Worm (Caenorhabditis elegans) whole organism, L1 larva: ENCODE measurements around the gene cah-4.

Experiments used
- C34B4.2 ChIP-seq: sonication (generic microtip); optimal IDR thresholded peaks from 2 replicates; lab custom pipeline; 2017; ENCODE audit warnings: mild to moderate bottlenecking, missing genetic modification characterization, missing compliant biosample characterization
- F16B12.6 ChIP-seq: fragments of 150-350 bp; optimal IDR thresholded peaks from 2 replicates; lab custom pipeline; 2014; ENCODE audit warnings: missing biosample characterization, missing genetic modification characterization
- Y116A8C.19 ChIP-seq: sonication (generic microtip); optimal IDR thresholded peaks from 2 replicates; lab custom pipeline; 2016; ENCODE audit warnings: missing compliant biosample characterization, missing genetic modification characterization, borderline replicate concordance
- aha-1 ChIP-seq: fragments of 150-350 bp; optimal IDR thresholded peaks from 2 replicates; lab custom pipeline; 2014; ENCODE audit warnings: missing biosample characterization, missing genetic modification characterization
- aly-2 ChIP-seq: fragments of 150-350 bp; optimal IDR thresholded peaks from 2 replicates; lab custom pipeline; 2014; ENCODE audit warnings: missing biosample characterization, missing genetic modification characterization
- ama-1 ChIP-seq: fragments of 150-350 bp; optimal IDR thresholded peaks from 2 replicates; lab custom pipeline; 2014
- blmp-1 ChIP-seq: fragments of 150-350 bp; optimal IDR thresholded peaks from 2 replicates; lab custom pipeline; 2014; ENCODE audit warnings: missing biosample characterization, missing genetic modification characterization
- ceh-63 ChIP-seq: fragments of 200-800 bp; sonication (Bioruptor generic); optimal IDR thresholded peaks from 2 replicates; lab custom pipeline; 2018; ENCODE audit warnings: mild to moderate bottlenecking, missing genetic modification characterization, missing compliant biosample characterization
- ceh-8 ChIP-seq: fragments of 200-800 bp; sonication (Bioruptor generic); optimal IDR thresholded peaks from 2 replicates; lab custom pipeline; 2018; ENCODE audit warnings: mild to moderate bottlenecking, missing genetic modification characterization, moderate library complexity, missing compliant biosample characterization
- ceh-88 ChIP-seq: fragments of 200-800 bp; sonication (Bioruptor generic); IDR thresholded peaks from 2 replicates; pipeline ENCODE4 v1.3.6; 2022; ENCODE audit warnings: missing genetic modification characterization, missing compliant biosample characterization
- efl-1 ChIP-seq, 4 experiments: fragments of 150-350 bp; optimal IDR thresholded peaks in 3 of 4; peaks in 1 of 4; 1 replicate in 1 of 4; 2 replicates in 3 of 4; lab custom pipeline; 2014; ENCODE audit warnings: missing biosample characterization in 2 of 4, missing genetic modification characterization in 2 of 4, missing genetic modification reagents in 2 of 4
- elt-2 ChIP-seq: sonication (generic microtip); optimal IDR thresholded peaks from 2 replicates; lab custom pipeline; 2016; ENCODE audit warnings: missing genetic modification characterization, mild to moderate bottlenecking, inconsistent platforms, missing compliant biosample characterization, missing genetic modification reagents
- elt-3 ChIP-seq, 6 experiments: fragments of 150-350 bp in 1 of 6; sonication (generic microtip); optimal IDR thresholded peaks; 2 replicates each; lab custom pipeline; 2017 to 2018; ENCODE audit warnings: missing biosample characterization in 6 of 6, missing genetic modification characterization in 6 of 6, inconsistent platforms in 1 of 6
- ets-5 ChIP-seq: fragments of 200-800 bp; sonication (Bioruptor generic); IDR thresholded peaks from 2 replicates; pipeline ENCODE4 v1.3.6; 2022; ENCODE audit warnings: missing genetic modification characterization, missing compliant biosample characterization
- fos-1 ChIP-seq: fragments of 150-350 bp; optimal IDR thresholded peaks from 2 replicates; lab custom pipeline; 2014; ENCODE audit warnings: missing biosample characterization, missing genetic modification characterization
- hlh-4 ChIP-seq: sonication (generic microtip); optimal IDR thresholded peaks from 2 replicates; lab custom pipeline; 2016; ENCODE audit warnings: mild to moderate bottlenecking, missing genetic modification characterization, missing compliant biosample characterization
- irx-1 ChIP-seq: sonication (generic microtip); optimal IDR thresholded peaks from 2 replicates; lab custom pipeline; 2016; ENCODE audit warnings: missing genetic modification characterization, missing compliant biosample characterization
- isw-1 ChIP-seq: fragments of 200-800 bp; sonication (Bioruptor generic); IDR thresholded peaks from 2 replicates; pipeline ENCODE4 v1.3.6; 2022; ENCODE audit warnings: missing genetic modification characterization, missing compliant biosample characterization
- jun-1 ChIP-seq: fragments of 150-350 bp; optimal IDR thresholded peaks from 2 replicates; lab custom pipeline; 2014; ENCODE audit warnings: missing biosample characterization, missing genetic modification reagents, missing genetic modification characterization
- lin-13 ChIP-seq: fragments of 150-350 bp; optimal IDR thresholded peaks from 2 replicates; lab custom pipeline; 2014; ENCODE audit warnings: missing biosample characterization, missing genetic modification reagents, missing genetic modification characterization
- lin-14 ChIP-seq: fragments of 200-800 bp; sonication (Bioruptor generic); optimal IDR thresholded peaks from 2 replicates; lab custom pipeline; 2018; ENCODE audit warnings: mild to moderate bottlenecking, missing genetic modification characterization, moderate library complexity, missing compliant biosample characterization
- lin-15B ChIP-seq: fragments of 150-350 bp; sonication (generic microtip); optimal IDR thresholded peaks from 3 replicates; lab custom pipeline; 2014; ENCODE audit warnings: missing biosample characterization, missing genetic modification characterization
- lir-3 ChIP-seq: sonication (generic microtip); optimal IDR thresholded peaks from 2 replicates; lab custom pipeline; 2016; ENCODE audit warnings: mild to moderate bottlenecking, missing genetic modification characterization, moderate library complexity, missing compliant biosample characterization; ENCODE audit not compliant: poor library complexity
- lsy-2 ChIP-seq, 2 experiments: fragments of 150-350 bp; optimal IDR thresholded peaks; 2 replicates each; lab custom pipeline; 2014; ENCODE audit warnings: missing biosample characterization in 2 of 2, missing genetic modification characterization in 2 of 2
- mab-9 ChIP-seq: fragments of 200-800 bp; sonication (Bioruptor generic); IDR thresholded peaks from 2 replicates; pipeline ENCODE4 v1.3.6; 2022; ENCODE audit warnings: missing genetic modification reagents, missing genetic modification characterization, missing compliant biosample characterization
- mdl-1 ChIP-seq, 2 experiments: fragments of 150-350 bp; optimal IDR thresholded peaks; 2 replicates each; lab custom pipeline; 2014 to 2017; ENCODE audit warnings: missing biosample characterization in 2 of 2, missing genetic modification characterization in 2 of 2, inconsistent platforms in 1 of 2
- mep-1 ChIP-seq: fragments of 150-350 bp; optimal IDR thresholded peaks from 2 replicates; lab custom pipeline; 2014; ENCODE audit warnings: missing biosample characterization, missing genetic modification characterization
- nhr-11 ChIP-seq: fragments of 150-350 bp; optimal IDR thresholded peaks from 2 replicates; lab custom pipeline; 2014; ENCODE audit warnings: missing biosample characterization, missing genetic modification characterization
- nhr-12 ChIP-seq: sonication (generic microtip); optimal IDR thresholded peaks from 2 replicates; lab custom pipeline; 2017; ENCODE audit warnings: missing biosample characterization, missing genetic modification characterization
- nhr-71 ChIP-seq: sonication (generic microtip); optimal IDR thresholded peaks from 2 replicates; lab custom pipeline; 2016; ENCODE audit warnings: mild to moderate bottlenecking, missing genetic modification characterization, moderate library complexity, missing compliant biosample characterization
- nhr-84 ChIP-seq: sonication (generic microtip); optimal IDR thresholded peaks from 2 replicates; lab custom pipeline; 2017; ENCODE audit warnings: missing biosample characterization, missing genetic modification characterization
- pag-3 ChIP-seq: sonication (generic microtip); optimal IDR thresholded peaks from 2 replicates; lab custom pipeline; 2017; ENCODE audit warnings: missing genetic modification characterization, mild to moderate bottlenecking, missing compliant biosample characterization, antibody characterized with exemption, borderline replicate concordance; ENCODE audit not compliant: insufficient read depth
- pax-3 ChIP-seq: fragments of 200-800 bp; sonication (Bioruptor generic); optimal IDR thresholded peaks from 2 replicates; lab custom pipeline; 2018; ENCODE audit warnings: mild to moderate bottlenecking, missing genetic modification characterization, moderate library complexity, missing compliant biosample characterization
- skn-1 ChIP-seq: fragments of 150-350 bp; optimal IDR thresholded peaks from 2 replicates; lab custom pipeline; 2014; ENCODE audit warnings: missing biosample characterization, missing genetic modification characterization
- snpc-4 ChIP-seq: fragments of 150-350 bp; optimal IDR thresholded peaks from 2 replicates; lab custom pipeline; 2014; ENCODE audit warnings: missing biosample characterization, missing genetic modification characterization
- snu-23 ChIP-seq: sonication (generic microtip); optimal IDR thresholded peaks from 2 replicates; lab custom pipeline; 2016; ENCODE audit warnings: missing genetic modification characterization, missing compliant biosample characterization
- sox-4 ChIP-seq: sonication (generic microtip); optimal IDR thresholded peaks from 2 replicates; lab custom pipeline; 2016; ENCODE audit warnings: missing genetic modification characterization, missing compliant biosample characterization
- sptf-1 ChIP-seq: fragments of 150-350 bp; optimal IDR thresholded peaks from 2 replicates; lab custom pipeline; 2014; ENCODE audit warnings: missing biosample characterization, missing genetic modification characterization
- sup-37 ChIP-seq: fragments of 200-800 bp; sonication (Bioruptor generic); optimal IDR thresholded peaks from 2 replicates; lab custom pipeline; 2018; ENCODE audit warnings: mild to moderate bottlenecking, missing genetic modification characterization, missing compliant biosample characterization
- swsn-7 ChIP-seq: sonication (generic microtip); optimal IDR thresholded peaks from 2 replicates; lab custom pipeline; 2016; ENCODE audit warnings: missing genetic modification characterization, missing compliant biosample characterization
- tbx-2 ChIP-seq: sonication (generic microtip); optimal IDR thresholded peaks from 2 replicates; lab custom pipeline; 2016; ENCODE audit warnings: missing genetic modification characterization, missing compliant biosample characterization
- tlp-1 ChIP-seq: fragments of 150-350 bp; optimal IDR thresholded peaks from 2 replicates; lab custom pipeline; 2014; ENCODE audit warnings: missing biosample characterization, missing genetic modification characterization
- unc-62 ChIP-seq: fragments of 150-350 bp; optimal IDR thresholded peaks from 2 replicates; lab custom pipeline; 2014; ENCODE audit warnings: missing biosample characterization, missing genetic modification reagents, missing genetic modification characterization
- unc-86 ChIP-seq: sonication (generic microtip); optimal IDR thresholded peaks from 2 replicates; lab custom pipeline; 2016; ENCODE audit warnings: missing genetic modification characterization, missing compliant biosample characterization
- vab-15 ChIP-seq: sonication (generic microtip); optimal IDR thresholded peaks from 2 replicates; lab custom pipeline; 2017; ENCODE audit warnings: missing genotype, mild to moderate bottlenecking, missing genetic modification characterization, missing compliant biosample characterization
- xbp-1 ChIP-seq: sonication (generic microtip); optimal IDR thresholded peaks from 2 replicates; lab custom pipeline; 2016; ENCODE audit warnings: missing genetic modification characterization, missing compliant biosample characterization
- zag-1 ChIP-seq: fragments of 150-350 bp; optimal IDR thresholded peaks from 2 replicates; lab custom pipeline; 2014; ENCODE audit warnings: missing biosample characterization, missing genetic modification characterization
- ztf-11 ChIP-seq, 2 experiments: sonication (generic microtip); optimal IDR thresholded peaks; 2 replicates each; lab custom pipeline; 2016 to 2017; ENCODE audit warnings: missing genetic modification characterization in 2 of 2, missing biosample characterization in 1 of 2, missing compliant biosample characterization in 1 of 2

The cah-4 gene

DNA sequence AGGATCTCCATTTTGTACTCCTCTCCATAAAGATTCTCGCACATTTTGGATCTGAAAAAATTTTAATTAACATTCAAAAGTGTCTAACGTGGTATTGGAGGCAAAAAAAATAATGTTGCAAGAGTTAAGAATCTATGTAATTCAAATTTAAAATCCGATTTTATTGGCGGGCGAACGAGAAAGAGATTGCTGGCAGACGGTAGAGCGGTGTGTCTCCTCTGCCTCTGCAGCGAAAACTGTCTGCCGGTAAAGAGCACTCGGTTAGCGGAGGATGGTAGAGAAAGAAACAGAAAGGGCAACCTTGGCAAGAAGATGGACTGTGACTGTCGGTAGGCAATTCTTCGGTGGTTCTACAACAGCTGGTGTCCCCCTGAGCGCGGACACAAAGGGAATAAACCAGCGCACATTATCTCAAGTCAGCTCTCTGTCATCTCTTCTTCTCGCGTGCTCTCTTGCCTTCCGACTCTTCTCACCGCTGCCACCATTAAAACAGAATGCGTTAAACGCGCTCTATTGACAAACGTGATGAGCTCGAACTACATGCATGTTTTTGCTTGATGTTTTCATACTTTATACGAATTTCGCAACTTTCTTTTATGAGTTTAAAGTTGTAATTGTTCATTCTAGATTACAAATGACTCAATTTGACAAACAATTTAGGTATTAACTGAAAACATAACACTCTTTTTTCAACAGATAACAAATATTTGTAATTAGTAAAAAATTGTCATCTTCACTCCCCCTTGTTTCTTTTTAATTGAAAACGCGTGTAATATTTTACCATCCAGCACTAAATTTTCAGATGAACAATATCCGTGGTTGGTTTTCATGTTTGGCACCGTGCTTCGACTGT, 23.3 kb upstream of the cah-4 start, which contains the start of the genes cdk-4 and F18H3.1 (continued):
- TF ChIP-seq lin-14 (GFP tag; lab: Kevin White, UChicago) (peak; percentile 86), nhr-12 (tag; lab: Kevin White, UChicago) (no peak), blmp-1 (tag; lab: Kevin White, UChicago) (peak; percentile 10), lsy-2 (tag; optimal IDR thresholded peaks at IDR 0.05; lab: Kevin White, UChicago) (peak in 1 of 2 experiments; percentile 61), aha-1 (no peak), mdl-1 (tag; optimal IDR thresholded peaks at IDR 0.05; lab: Kevin White, UChicago) (no peak), mep-1 (tag; lab: Kevin White, UChicago) (peak; percentile 34), snu-23 (GFP tag; lab: Kevin White, UChicago) (peak; percentile 45), unc-86 (peak; percentile 5), pag-3 (tag; lab: Kevin White, UChicago) (no peak), hlh-4 (tag; lab: Kevin White, UChicago) (no peak), sptf-1 (tag; lab: Kevin White, UChicago) (no peak), elt-2 (tag; lab: Kevin White, UChicago) (peak; percentile 5), fos-1 (tag; lab: Kevin White, UChicago) (no peak), skn-1 (tag; lab: Kevin White, UChicago) (peak; percentile 51), aly-2 (tag; lab: Kevin White, UChicago) (no peak), lin-15B (tag; lab: Kevin White, UChicago) (peak; percentile 14), ceh-63 (GFP tag; lab: Kevin White, UChicago) (no peak), elt-3 (tag; optimal IDR thresholded peaks at IDR 0.05; lab: Kevin White, UChicago) (no peak), F16B12.6 (tag; lab: Kevin White, UChicago) (no peak), swsn-7 (tag; lab: Kevin White, UChicago) (no peak), nhr-71 (peak; percentile 44), Y116A8C.19 (no peak), isw-1 (GFP tag; lab: Robert Waterston, UW) (peak; percentile 2; the same call in 1 of the 2 replicates), sup-37 (GFP tag; lab: Kevin White, UChicago) (no peak), mab-9 (GFP tag; lab: Robert Waterston, UW) (0 out of 2 replicates have a peak, but pooled peaks have one; percentile 11), lin-13 (peak; percentile 34), nhr-11 (tag; lab: Kevin White, UChicago) (no peak), C34B4.2 (tag; lab: Kevin White, UChicago) (no peak), efl-1 (optimal IDR thresholded peaks at IDR 0.05; lab: Kevin White, UChicago) (no peak), efl-1 (GFP tag; optimal IDR thresholded peaks at IDR 0.05 in 1 of 2; lab: Kevin White, UChicago) (peak in 1 of 2 experiments; percentile 33), ama-1 (lab: Kevin White, UChicago) (no peak), pax-3 (tag; lab: Kevin White, UChicago) (no peak), vab-15 (tag; lab: Kevin White, UChicago) (no peak), ztf-11 (tag; optimal IDR thresholded peaks at IDR 0.05; lab: Kevin White, UChicago) (peak in 1 of 2 experiments; percentile 41), tlp-1 (tag; lab: Kevin White, UChicago) (no peak), tbx-2 (tag; lab: Kevin White, UChicago) (peak; percentile 36), ceh-88 (GFP tag; lab: Robert Waterston, UW) (no peak), snpc-4 (tag; lab: Kevin White, UChicago) (peak; percentile 14), lir-3 (tag; lab: Kevin White, UChicago) (no peak)

DNA sequence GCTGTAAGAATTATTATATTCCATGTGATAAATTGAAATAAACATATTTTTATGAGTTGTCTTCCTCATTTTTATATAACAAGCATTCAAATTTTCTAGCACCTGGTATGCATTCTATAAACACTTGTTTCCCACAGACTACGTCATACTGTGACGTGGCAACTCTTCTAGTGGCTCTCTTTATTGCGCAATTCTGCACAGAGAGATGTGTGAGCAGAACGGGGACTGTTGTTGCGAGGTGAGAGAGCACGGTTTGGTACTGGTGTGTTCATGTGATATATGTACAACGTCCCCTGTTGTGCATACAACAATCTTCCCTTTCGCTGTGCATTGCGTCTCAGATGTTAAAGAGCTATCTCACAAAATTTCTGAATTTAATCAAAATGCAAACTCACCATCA, 17.3 kb upstream of the cah-4 start:
- no peak for TF ChIP-seq hlh-4 (tag; lab: Kevin White, UChicago)
- TF ChIP-seq nhr-11 (tag; lab: Kevin White, UChicago), result no peak
- no peak for TF ChIP-seq F16B12.6 (tag; lab: Kevin White, UChicago)
- no peak for TF ChIP-seq Y116A8C.19
- TF ChIP-seq xbp-1 (tag; lab: Kevin White, UChicago), result no peak
- TF ChIP-seq jun-1 (tag; lab: Kevin White, UChicago), result no peak
- no peak for TF ChIP-seq unc-86
- no peak for TF ChIP-seq nhr-84
- TF ChIP-seq sup-37 (GFP tag; lab: Kevin White, UChicago), result no peak
- TF ChIP-seq sox-4 (tag; lab: Kevin White, UChicago), result no peak
- no peak for TF ChIP-seq irx-1
- no peak for TF ChIP-seq mab-9 (GFP tag; lab: Robert Waterston, UW)
- TF ChIP-seq unc-62, result no peak
- TF ChIP-seq ceh-8, result no peak
- TF ChIP-seq ceh-88 (GFP tag; lab: Robert Waterston, UW), result no peak
- no peak for TF ChIP-seq ets-5 (GFP tag; lab: Robert Waterston, UW)
- no peak for TF ChIP-seq snpc-4 (tag; lab: Kevin White, UChicago)
- no peak for TF ChIP-seq zag-1
